Fruit fly (Drosophila melanogaster): ENCODE results near the gene Or85f.
A peak's percentile ranks its signal among the peaks of the same experiment; 100 is the strongest.

Gene Or85f

dm6 chr3R:9378644-9379411 is 19.2 kb upstream of the Or85f start (continued):
- TF ChIP-seq MBD-R2 (GFP tag; IDR thresholded peaks at IDR 0.05): no peak
- no peak for TF ChIP-seq sob (GFP tag; IDR thresholded peaks at IDR 0.05)
- TF ChIP-seq H15 (GFP tag; IDR thresholded peaks at IDR 0.05): no peak
- no peak for TF ChIP-seq NC2α (GFP tag; optimal IDR thresholded peaks at IDR 0.05)
- TF ChIP-seq Gug (GFP tag; IDR thresholded peaks at IDR 0.05): no peak
- TF ChIP-seq CG3838 (GFP tag; optimal IDR thresholded peaks at IDR 0.05): no peak
- TF ChIP-seq Neu2 (GFP tag; optimal IDR thresholded peaks at IDR 0.05; ENCODE audit: borderline replicate concordance): no peak
- TF ChIP-seq CG3065 (GFP tag; optimal IDR thresholded peaks at IDR 0.05): peak; percentile 6
- TF ChIP-seq Ravus (GFP tag; IDR thresholded peaks at IDR 0.05): no peak
- TF ChIP-seq Pdp1 (GFP tag; optimal IDR thresholded peaks at IDR 0.05): peak; percentile 1 to 37
- TF ChIP-seq CG15601 (tag; optimal IDR thresholded peaks at IDR 0.05): peak; percentile 78
- no peak for TF ChIP-seq CG6854 (GFP tag; optimal IDR thresholded peaks at IDR 0.05)
- TF ChIP-seq D19B (GFP tag; optimal IDR thresholded peaks at IDR 0.05): no peak
- TF ChIP-seq Scr (GFP tag; IDR thresholded peaks at IDR 0.05; ENCODE audit: partially characterized antibody): no peak
- TF ChIP-seq gcm2 (GFP tag; optimal IDR thresholded peaks at IDR 0.05): no peak
- TF ChIP-seq chn (GFP tag; optimal IDR thresholded peaks at IDR 0.05): peak; percentile 9
- TF ChIP-seq mld (GFP tag; IDR thresholded peaks at IDR 0.05; ENCODE audit: partially characterized antibody): no peak
- no peak for TF ChIP-seq seq (GFP tag; IDR thresholded peaks at IDR 0.05)
- TF ChIP-seq Bteb2 (GFP tag; optimal IDR thresholded peaks at IDR 0.05): no peak
- TF ChIP-seq grau (tag; optimal IDR thresholded peaks at IDR 0.05): peak; percentile 59
- no peak for TF ChIP-seq knrl (GFP tag; IDR thresholded peaks at IDR 0.05; ENCODE audit: partially characterized antibody)
- no peak for TF ChIP-seq Hmx (GFP tag; optimal IDR thresholded peaks at IDR 0.05)
- no peak for TF ChIP-seq unc-4 (GFP tag; IDR thresholded peaks at IDR 0.05; ENCODE audit: partially characterized antibody)
- TF ChIP-seq B-H1 (GFP tag; IDR thresholded peaks at IDR 0.05): no peak
- peak; percentile 81 for TF ChIP-seq D19A (tag; optimal IDR thresholded peaks at IDR 0.05)
- TF ChIP-seq tgo (GFP tag; IDR thresholded peaks at IDR 0.05): no peak
- TF ChIP-seq CG2875 (GFP tag; optimal IDR thresholded peaks at IDR 0.05): peak; percentile 35
- no peak for TF ChIP-seq Atf-2 (GFP tag; optimal IDR thresholded peaks at IDR 0.05)
- no peak for TF ChIP-seq GATAe (GFP tag; conservative IDR thresholded peaks at IDR 0.05)
- no peak for TF ChIP-seq shn (GFP tag; optimal IDR thresholded peaks at IDR 0.05)
- TF ChIP-seq Hr39 (optimal IDR thresholded peaks at IDR 0.05): no peak
- TF ChIP-seq CG9876 (GFP tag; optimal IDR thresholded peaks at IDR 0.05): no peak
- TF ChIP-seq CG10321 (GFP tag; IDR thresholded peaks at IDR 0.05): no peak
- TF ChIP-seq chm (GFP tag; IDR thresholded peaks at IDR 0.05): peak; percentile 48; the same call in 1 of the 2 replicates
- TF ChIP-seq CG17802 (tag; optimal IDR thresholded peaks at IDR 0.05): peak; percentile 24
- peak; percentile 25 for TF ChIP-seq CG8359 (GFP tag; optimal IDR thresholded peaks at IDR 0.05; ENCODE audit: borderline replicate concordance)
- TF ChIP-seq CG43689 (GFP tag; IDR thresholded peaks at IDR 0.05): no peak
- TF ChIP-seq CG4328 (GFP tag; optimal IDR thresholded peaks at IDR 0.05): peak; percentile 35
- peak in 1 of 2 experiments; percentile 60 for TF ChIP-seq eve (GFP tag; optimal IDR thresholded peaks at IDR 0.05)
- no peak for TF ChIP-seq amos (GFP tag; IDR thresholded peaks at IDR 0.05; ENCODE audit: partially characterized antibody)
- TF ChIP-seq CG6272 (GFP tag; IDR thresholded peaks at IDR 0.05): 0 out of 2 replicates have a peak, but pooled peaks have one; percentile 7
- peak; percentile 61 for TF ChIP-seq CG6689 (GFP tag; IDR thresholded peaks at IDR 0.05)
- no peak for TF ChIP-seq Doc3 (GFP tag; IDR thresholded peaks at IDR 0.05; ENCODE audit: partially characterized antibody)
- peak; percentile 15 for TF ChIP-seq psq (GFP tag; optimal IDR thresholded peaks at IDR 0.05)
- TF ChIP-seq CG11456 (GFP tag; IDR thresholded peaks at IDR 0.05): no peak
- TF ChIP-seq CG2712 (tag; optimal IDR thresholded peaks at IDR 0.05): peak; percentile 92
- no peak for TF ChIP-seq dati (GFP tag; IDR thresholded peaks at IDR 0.05)
- TF ChIP-seq eyg (GFP tag; optimal IDR thresholded peaks at IDR 0.05): no peak
- no peak for TF ChIP-seq Dek (tag; optimal IDR thresholded peaks at IDR 0.05)
- no peak for TF ChIP-seq CG34224 (GFP tag; IDR thresholded peaks at IDR 0.05; ENCODE audit: partially characterized antibody)
